Worm (Caenorhabditis elegans): ENCODE data around the gene srab-17.

ce11 chrV:9833900-9834299 is 34.3 kb downstream of the srab-17 start, which contains the start of gene sru-40:
- TF ChIP-seq mep-1 (tag; optimal IDR thresholded peaks at IDR 0.05) (no peak), elt-1 (tag; optimal IDR thresholded peaks at IDR 0.05; ENCODE audit: borderline replicate concordance, insufficient read depth) (no peak), unc-62 (GFP tag; optimal IDR thresholded peaks at IDR 0.05) (no peak), ceh-39 (tag; optimal IDR thresholded peaks at IDR 0.05) (no peak), pha-4 (tag; optimal IDR thresholded peaks at IDR 0.05) (no peak), nhr-12 (tag; optimal IDR thresholded peaks at IDR 0.05) (no peak), ces-1 (GFP tag; optimal IDR thresholded peaks at IDR 0.05) (no peak), flh-1 (GFP tag; optimal IDR thresholded peaks at IDR 0.05) (no peak), lsy-2 (tag; optimal IDR thresholded peaks at IDR 0.05) (no peak)
